Fruit fly (Drosophila melanogaster) Kc167 (cell line): ENCODE measurements around the gene kipf.

ENCODE experiments used
- Sin3A ChIP-seq: fragments of >200 bp; optimal IDR thresholded peaks from 2 replicates; lab custom pipeline; 2018; ENCODE audit warnings: missing external identifiers
- h ChIP-seq: fragments of >200 bp; optimal IDR thresholded peaks from 3 replicates; lab custom pipeline; 2018; ENCODE audit warnings: missing external identifiers
- insv ChIP-seq: fragments of >200 bp; optimal IDR thresholded peaks from 3 replicates; lab custom pipeline; 2018; ENCODE audit warnings: missing external identifiers
- psq ChIP-seq: fragments of >200 bp; optimal IDR thresholded peaks from 2 replicates; lab custom pipeline; 2017; ENCODE audit warnings: missing external identifiers
- ttk ChIP-seq: sonication (Bioruptor generic); optimal IDR thresholded peaks from 2 replicates; lab custom pipeline; 2017; ENCODE audit warnings: missing external identifiers

DNA sequence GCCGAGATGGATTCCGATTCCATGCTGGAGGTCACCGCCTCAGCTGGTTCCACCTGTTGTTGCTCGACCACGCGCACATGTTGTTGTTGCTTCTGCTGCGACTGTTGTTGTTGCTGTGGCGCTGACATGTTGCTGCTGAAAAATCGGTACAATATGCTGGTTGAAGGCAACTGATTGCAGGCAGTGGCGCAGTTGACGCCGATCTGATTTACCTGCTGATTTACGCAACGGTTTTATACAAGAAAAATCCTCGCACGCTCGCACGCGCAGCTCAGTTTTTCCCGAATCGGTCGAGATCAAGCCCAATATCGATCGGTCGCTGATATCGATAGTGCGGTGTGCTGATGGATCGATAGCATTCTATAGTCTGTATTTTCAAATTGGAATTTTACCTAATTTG is 2.2 kb upstream of the kipf start, which contains the start of gene Prat:
- TF ChIP-seq psq (lab: Kevin White, UChicago) (no peak), insv (lab: Kevin White, UChicago) (no peak), Sin3A (lab: Kevin White, UChicago) (no peak), h (lab: Kevin White, UChicago) (no peak), ttk (lab: Kevin White, UChicago) (no peak)
